Fruit fly (Drosophila melanogaster): ENCODE measurements around the gene CG9356.

Gene CG9356

DNA sequence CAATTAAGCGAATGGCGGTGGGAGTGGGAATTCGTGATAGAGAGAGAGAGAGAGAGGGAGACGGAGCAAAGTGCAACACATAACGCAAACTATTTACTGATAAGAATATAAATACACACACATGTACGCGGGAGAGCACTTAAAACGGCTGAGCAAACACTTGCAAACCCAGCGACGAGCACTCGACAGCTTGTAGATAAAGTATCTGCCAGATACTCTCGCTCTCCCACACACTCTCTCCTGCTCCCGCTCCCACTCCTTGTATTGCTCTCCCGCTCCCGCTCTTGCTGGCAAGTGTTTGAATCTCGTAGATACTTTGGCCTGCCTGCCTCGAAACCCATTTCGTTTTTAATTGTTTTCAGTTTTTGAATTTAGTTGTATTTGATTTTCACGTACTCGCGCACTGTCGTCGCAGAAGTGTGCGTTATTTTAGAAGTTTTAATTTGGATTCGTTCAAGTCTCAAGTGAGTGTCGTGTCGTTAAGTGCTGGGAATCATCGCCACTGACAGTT lies 24.2 kb upstream of the CG9356 start (continued):
- TF ChIP-seq CG34422 (GFP tag; IDR thresholded peaks at IDR 0.05), result no peak
- peak; percentile 3 for TF ChIP-seq CG1603 (tag; optimal IDR thresholded peaks at IDR 0.05)
- TF ChIP-seq row (GFP tag; IDR thresholded peaks at IDR 0.05), result no peak
- TF ChIP-seq bsh (GFP tag; optimal IDR thresholded peaks at IDR 0.05), result peak; percentile 34 to 80
- no peak for TF ChIP-seq Dip2 (GFP tag; IDR thresholded peaks at IDR 0.05)
- peak; percentile 8 for TF ChIP-seq CG2120 (GFP tag; optimal IDR thresholded peaks at IDR 0.05)
- no peak for TF ChIP-seq CG9797 (GFP tag; optimal IDR thresholded peaks at IDR 0.05)
- TF ChIP-seq bbx (GFP tag; IDR thresholded peaks at IDR 0.05; ENCODE audit: partially characterized antibody), result 0 out of 2 replicates have a peak, but pooled peaks have one; percentile 11
- no peak for TF ChIP-seq CG8478 (optimal IDR thresholded peaks at IDR 0.05)
- no peak for TF ChIP-seq phol (tag; optimal IDR thresholded peaks at IDR 0.05)
- TF ChIP-seq bigmax (GFP tag; optimal IDR thresholded peaks at IDR 0.05), result no peak
- peak; percentile 18 for TF ChIP-seq CG17912 (GFP tag; optimal IDR thresholded peaks at IDR 0.05)
- TF ChIP-seq CG6791 (GFP tag; IDR thresholded peaks at IDR 0.05; ENCODE audit: partially characterized antibody), result no peak
- peak; percentile 43; the same call in 1 of the 2 replicates for TF ChIP-seq vvl (GFP tag; IDR thresholded peaks at IDR 0.05)
- TF ChIP-seq exex (tag; optimal IDR thresholded peaks at IDR 0.05), result peak; percentile 38
- TF ChIP-seq Ada2b (GFP tag; IDR thresholded peaks at IDR 0.05), result no peak
- no peak for TF ChIP-seq crp (GFP tag; optimal IDR thresholded peaks at IDR 0.05)
- TF ChIP-seq onecut (GFP tag; IDR thresholded peaks at IDR 0.05), result peak; percentile 59; the same call in 1 of the 2 replicates
- peak; percentile 18 for TF ChIP-seq lilli (GFP tag; optimal IDR thresholded peaks at IDR 0.05)
- TF ChIP-seq CG32532 (GFP tag; IDR thresholded peaks at IDR 0.05), result peak; percentile 71; the same call in 1 of the 2 replicates
- peak; percentile 71 for TF ChIP-seq crol (GFP tag; IDR thresholded peaks at IDR 0.05)
- peak; percentile 29; the same call in 1 of the 2 replicates for TF ChIP-seq Rfx (GFP tag; IDR thresholded peaks at IDR 0.05)
- no peak for TF ChIP-seq ken (GFP tag; IDR thresholded peaks at IDR 0.05)
- TF ChIP-seq Xbp1 (GFP tag; optimal IDR thresholded peaks at IDR 0.05), result no peak
- TF ChIP-seq cad (GFP tag; optimal IDR thresholded peaks at IDR 0.05), result peak; percentile 2
- no peak for TF ChIP-seq CG31388 (GFP tag; optimal IDR thresholded peaks at IDR 0.05)
- TF ChIP-seq CG13123 (GFP tag; optimal IDR thresholded peaks at IDR 0.05), result no peak
- TF ChIP-seq CG10462 (GFP tag; optimal IDR thresholded peaks at IDR 0.05), result no peak
- no peak for TF ChIP-seq trem (tag; optimal IDR thresholded peaks at IDR 0.05)
- no peak for TF ChIP-seq CG4707 (GFP tag; optimal IDR thresholded peaks at IDR 0.05)
- no peak for TF ChIP-seq Six4 (GFP tag; optimal IDR thresholded peaks at IDR 0.05)
- peak; percentile 48 for TF ChIP-seq CG3281 (GFP tag; optimal IDR thresholded peaks at IDR 0.05)
- TF ChIP-seq fd102C (GFP tag; optimal IDR thresholded peaks at IDR 0.05), result no peak
- no peak for TF ChIP-seq lov (optimal IDR thresholded peaks at IDR 0.05)
- no peak for TF ChIP-seq lov (GFP tag; IDR thresholded peaks at IDR 0.05)
- no peak; the same call in 1 of the 2 replicates for TF ChIP-seq seq (GFP tag; IDR thresholded peaks at IDR 0.05)
- TF ChIP-seq fd3F (GFP tag; optimal IDR thresholded peaks at IDR 0.05), result no peak
- TF ChIP-seq CG3838 (GFP tag; optimal IDR thresholded peaks at IDR 0.05), result no peak
- no peak for TF ChIP-seq fu2 (GFP tag; optimal IDR thresholded peaks at IDR 0.05)
- no peak; the same call in 2 of the 3 replicates for TF ChIP-seq B-H1 (GFP tag; IDR thresholded peaks at IDR 0.05)
- no peak for TF ChIP-seq HLH4C (GFP tag; IDR thresholded peaks at IDR 0.05; ENCODE audit: partially characterized antibody)
- peak; percentile 65; the same call in 1 of the 2 replicates for TF ChIP-seq CG14014 (GFP tag; IDR thresholded peaks at IDR 0.05)
- TF ChIP-seq CG13296 (GFP tag; optimal IDR thresholded peaks at IDR 0.05), result peak; percentile 75
- TF ChIP-seq C15 (GFP tag; IDR thresholded peaks at IDR 0.05), result no peak
- no peak for TF ChIP-seq CoRest (tag; optimal IDR thresholded peaks at IDR 0.05)
- peak; percentile 75 for TF ChIP-seq Fer1 (GFP tag; optimal IDR thresholded peaks at IDR 0.05)
- no peak for TF ChIP-seq CG7372 (GFP tag; IDR thresholded peaks at IDR 0.05)
- no peak for TF ChIP-seq toy (GFP tag; IDR thresholded peaks at IDR 0.05)
- no peak for TF ChIP-seq ewg (GFP tag; optimal IDR thresholded peaks at IDR 0.05)
- no peak for TF ChIP-seq Sox100B (GFP tag; optimal IDR thresholded peaks at IDR 0.05)
- no peak for TF ChIP-seq CG3847 (GFP tag; IDR thresholded peaks at IDR 0.05)
- TF ChIP-seq slbo (GFP tag; IDR thresholded peaks at IDR 0.05), result no peak

Measured in whole organism, embryonic.